Fruit fly (Drosophila melanogaster) whole organism, embryonic: ENCODE data around the gene CG9008.
A peak's percentile ranks its signal among the peaks of the same experiment; 100 is the strongest.

Source experiments
- Antp ChIP-seq: fragments of 200-800 bp; sonication (Bioruptor generic); optimal IDR thresholded peaks from 3 replicates; lab custom pipeline; 2016; ENCODE audit warnings: missing biosample characterization, missing genetic modification characterization
- Awh ChIP-seq: fragments of 200-800 bp; sonication (Bioruptor generic); IDR thresholded peaks from 2 replicates; pipeline ENCODE4, ENCODE4 v1.3.6; 2022; ENCODE audit warnings: missing biosample characterization, missing genetic modification characterization
- BtbVII ChIP-seq: fragments of 200-800 bp; sonication (Bioruptor generic); optimal IDR thresholded peaks from 3 replicates; lab custom pipeline; 2017; ENCODE audit warnings: missing biosample characterization, mild to moderate bottlenecking, missing genetic modification characterization
- CG10274 ChIP-seq: fragments of 200-800 bp; sonication (Bioruptor generic); optimal IDR thresholded peaks from 3 replicates; lab custom pipeline; 2017; ENCODE audit warnings: missing biosample characterization, mild to moderate bottlenecking, missing genetic modification characterization
- CG11696 ChIP-seq: fragments of 200-800 bp; sonication (Bioruptor generic); IDR thresholded peaks from 2 replicates; pipeline ENCODE4 v1.3.6; 2022; ENCODE audit warnings: missing biosample characterization, missing genetic modification characterization
- CG12299 ChIP-seq: fragments of 200-800 bp; sonication (Bioruptor generic); optimal IDR thresholded peaks from 2 replicates; lab custom pipeline; 2018; ENCODE audit warnings: missing biosample characterization, mild to moderate bottlenecking, missing genetic modification characterization
- CG12744 ChIP-seq: fragments of 200-800 bp; sonication (Bioruptor generic); optimal IDR thresholded peaks from 2 replicates; lab custom pipeline; 2016; ENCODE audit warnings: missing biosample characterization, missing genetic modification characterization
- CG15269 ChIP-seq: fragments of 200-800 bp; sonication (Bioruptor generic); optimal IDR thresholded peaks from 2 replicates; lab custom pipeline; 2018; ENCODE audit warnings: missing biosample characterization, mild to moderate bottlenecking, missing genetic modification characterization, moderate library complexity
- CG17568 ChIP-seq: fragments of 200-800 bp; sonication (Bioruptor generic); optimal IDR thresholded peaks from 2 replicates; lab custom pipeline; 2018; ENCODE audit warnings: missing biosample characterization, mild to moderate bottlenecking, missing genetic modification characterization, moderate library complexity
- CG17802 ChIP-seq: fragments of 200-800 bp; sonication (Bioruptor generic); optimal IDR thresholded peaks from 2 replicates; lab custom pipeline; 2018; ENCODE audit warnings: missing biosample characterization, mild to moderate bottlenecking, missing genetic modification characterization, moderate library complexity
- CG17829 ChIP-seq: fragments of 200-800 bp; optimal IDR thresholded peaks from 2 replicates; lab custom pipeline; 2019; ENCODE audit warnings: missing biosample characterization, mild to moderate bottlenecking, missing genetic modification characterization, moderate library complexity
- CG4854 ChIP-seq: fragments of 200-800 bp; sonication (Bioruptor generic); optimal IDR thresholded peaks from 2 replicates; lab custom pipeline; 2016; ENCODE audit warnings: missing biosample characterization, missing genetic modification characterization, inconsistent platforms
- CG7987 ChIP-seq: fragments of 200-800 bp; sonication (Bioruptor generic); optimal IDR thresholded peaks from 2 replicates; lab custom pipeline; 2018; ENCODE audit warnings: missing biosample characterization, mild to moderate bottlenecking, missing genetic modification characterization, moderate library complexity
- CG8478 ChIP-seq: fragments of >200 bp; optimal IDR thresholded peaks from 2 replicates; lab custom pipeline; 2018
- CG9215 ChIP-seq: fragments of 200-800 bp; sonication (Bioruptor generic); IDR thresholded peaks from 2 replicates; pipeline ENCODE4 v1.3.6; 2022; ENCODE audit warnings: missing biosample characterization, missing genetic modification characterization
- Camta ChIP-seq: fragments of 200-800 bp; sonication (Bioruptor generic); optimal IDR thresholded peaks from 2 replicates; lab custom pipeline; 2016; ENCODE audit warnings: missing biosample characterization, missing genetic modification characterization
- Chrac-16 ChIP-seq: fragments of 200-800 bp; sonication (Bioruptor generic); optimal IDR thresholded peaks from 3 replicates; lab custom pipeline; 2016; ENCODE audit warnings: missing biosample characterization, missing genetic modification characterization
- CkIIα-i1 ChIP-seq: fragments of 200-800 bp; sonication (Bioruptor generic); IDR thresholded peaks from 2 replicates; pipeline ENCODE4 v1.3.6; 2022; ENCODE audit warnings: missing biosample characterization, missing genetic modification characterization
- D19B ChIP-seq: fragments of 200-800 bp; sonication (Bioruptor generic); optimal IDR thresholded peaks from 2 replicates; lab custom pipeline; 2017; ENCODE audit warnings: missing biosample characterization, mild to moderate bottlenecking, missing genetic modification characterization
- Dref ChIP-seq: fragments of 200-800 bp; sonication (Bioruptor generic); IDR thresholded peaks from 2 replicates; pipeline ENCODE4 v1.3.6; 2022; ENCODE audit warnings: missing biosample characterization, missing genetic modification characterization
- Ets65A ChIP-seq: fragments of 200-800 bp; sonication (Bioruptor generic); peaks from one replicate; lab custom pipeline; 2016; ENCODE audit warnings: missing biosample characterization, missing genetic modification characterization
- Hand ChIP-seq: fragments of 200-800 bp; sonication (Bioruptor generic); optimal IDR thresholded peaks from 2 replicates; lab custom pipeline; 2017; ENCODE audit warnings: mild to moderate bottlenecking, missing biosample characterization, missing genetic modification reagents, missing genetic modification characterization
- Hmx ChIP-seq: fragments of 200-800 bp; sonication (Bioruptor generic); optimal IDR thresholded peaks from 2 replicates; lab custom pipeline; 2016; ENCODE audit warnings: missing biosample characterization, missing genetic modification characterization
- Hsf ChIP-seq: fragments of 200-800 bp; sonication (Bioruptor generic); optimal IDR thresholded peaks from 3 replicates; lab custom pipeline; 2016; ENCODE audit warnings: missing biosample characterization, missing genetic modification characterization
- Kr ChIP-seq: fragments of 200-800 bp; sonication (Bioruptor generic); optimal IDR thresholded peaks from 2 replicates; lab custom pipeline; 2017; ENCODE audit warnings: missing biosample characterization, mild to moderate bottlenecking, missing genetic modification characterization
- MTF-1 ChIP-seq: fragments of 200-800 bp; sonication (Bioruptor generic); optimal IDR thresholded peaks from 2 replicates; lab custom pipeline; 2018; ENCODE audit warnings: missing biosample characterization, mild to moderate bottlenecking, missing genetic modification characterization, borderline replicate concordance
- Mes4 ChIP-seq: fragments of 200-800 bp; sonication (Bioruptor generic); optimal IDR thresholded peaks from 2 replicates; lab custom pipeline; 2016; ENCODE audit warnings: missing biosample characterization, missing genetic modification characterization
- NK7.1 ChIP-seq: fragments of 200-800 bp; sonication (Bioruptor generic); optimal IDR thresholded peaks from 3 replicates; lab custom pipeline; 2016; ENCODE audit warnings: missing biosample characterization, missing genetic modification characterization
- Pdp1 ChIP-seq, 2 experiments: fragments of 200-800 bp; sonication (Bioruptor generic); optimal IDR thresholded peaks; 3 replicates each; lab custom pipeline; 2016; ENCODE audit warnings: missing biosample characterization in 2 of 2, missing genetic modification characterization in 2 of 2, mild to moderate bottlenecking in 1 of 2, moderate library complexity in 1 of 2
- Rx ChIP-seq: fragments of 200-800 bp; sonication (Bioruptor generic); IDR thresholded peaks from 2 replicates; pipeline ENCODE4 v1.3.6; 2022; ENCODE audit warnings: missing biosample characterization, missing genetic modification characterization
- ap ChIP-seq: fragments of 200-800 bp; sonication (Bioruptor generic); IDR thresholded peaks from 2 replicates; pipeline ENCODE4 v1.3.6; 2022; ENCODE audit warnings: missing biosample characterization, missing genetic modification characterization
- ato ChIP-seq: fragments of 200-800 bp; sonication (Bioruptor generic); IDR thresholded peaks from 2 replicates; pipeline ENCODE4 v1.3.6; 2022; ENCODE audit warnings: missing biosample characterization, missing genetic modification characterization; ENCODE audit not compliant: partially characterized antibody
- danr ChIP-seq: fragments of 200-800 bp; sonication (Bioruptor generic); IDR thresholded peaks from 2 replicates; pipeline ENCODE4 v1.3.6; 2022; ENCODE audit warnings: missing biosample characterization, missing genetic modification characterization
- fd102C ChIP-seq: fragments of 200-800 bp; sonication (Bioruptor generic); optimal IDR thresholded peaks from 2 replicates; lab custom pipeline; 2018; ENCODE audit warnings: missing biosample characterization, mild to moderate bottlenecking, missing genetic modification characterization, moderate library complexity
- ftz-f1 ChIP-seq: fragments of 200-800 bp; sonication (Bioruptor generic); optimal IDR thresholded peaks from 2 replicates; lab custom pipeline; 2016; ENCODE audit warnings: missing biosample characterization, missing genetic modification characterization
- h ChIP-seq: fragments of >200 bp; optimal IDR thresholded peaks from 2 replicates; lab custom pipeline; 2017
- hbn ChIP-seq: fragments of 200-800 bp; sonication (Bioruptor generic); IDR thresholded peaks from 2 replicates; pipeline ENCODE4 v1.3.6; 2022; ENCODE audit warnings: missing biosample characterization, missing genetic modification characterization; ENCODE audit not compliant: partially characterized antibody
- kah ChIP-seq: fragments of 200-800 bp; sonication (Bioruptor generic); optimal IDR thresholded peaks from 2 replicates; lab custom pipeline; 2018; ENCODE audit warnings: missing biosample characterization, mild to moderate bottlenecking, missing genetic modification characterization
- klu ChIP-seq: fragments of 200-800 bp; sonication (Bioruptor generic); IDR thresholded peaks from 2 replicates; pipeline ENCODE4 v1.3.6; 2022; ENCODE audit warnings: missing biosample characterization, missing genetic modification characterization
- kni ChIP-seq: fragments of 200-800 bp; sonication (Bioruptor generic); optimal IDR thresholded peaks from 3 replicates; lab custom pipeline; 2017; ENCODE audit warnings: mild to moderate bottlenecking, missing biosample characterization, missing genetic modification reagents, missing genetic modification characterization
- p53 ChIP-seq: fragments of 200-800 bp; sonication (Bioruptor generic); optimal IDR thresholded peaks from 2 replicates; lab custom pipeline; 2016; ENCODE audit warnings: missing biosample characterization, missing genetic modification characterization
- pita ChIP-seq: fragments of 200-800 bp; sonication (Bioruptor generic); optimal IDR thresholded peaks from 2 replicates; lab custom pipeline; 2017; ENCODE audit warnings: missing biosample characterization, mild to moderate bottlenecking, missing genetic modification characterization
- sna ChIP-seq: fragments of 200-800 bp; sonication (Bioruptor generic); IDR thresholded peaks from 2 replicates; pipeline ENCODE4 v1.3.6; 2022; ENCODE audit warnings: missing biosample characterization, missing genetic modification characterization; ENCODE audit not compliant: partially characterized antibody
- tio ChIP-seq: fragments of 200-800 bp; sonication (Bioruptor generic); optimal IDR thresholded peaks from 2 replicates; lab custom pipeline; 2017; ENCODE audit warnings: missing biosample characterization, missing genetic modification characterization, inconsistent platforms
- tll ChIP-seq, 2 experiments: fragments of 200-800 bp in 1 of 2; fragments of >200 bp in 1 of 2; sonication (Bioruptor generic) in 1 of 2; optimal IDR thresholded peaks; 2 replicates each; lab custom pipeline; 2017 to 2019; ENCODE audit warnings: missing biosample characterization in 2 of 2, missing genetic modification characterization in 2 of 2, mild to moderate bottlenecking in 1 of 2, moderate library complexity in 1 of 2
- tna ChIP-seq: fragments of 200-800 bp; sonication (Bioruptor generic); IDR thresholded peaks from 2 replicates; pipeline ENCODE4 v1.3.6; 2022; ENCODE audit warnings: missing biosample characterization, missing genetic modification characterization; ENCODE audit not compliant: partially characterized antibody
- trem ChIP-seq: fragments of 200-800 bp; optimal IDR thresholded peaks from 3 replicates; lab custom pipeline; 2019; ENCODE audit warnings: missing biosample characterization, mild to moderate bottlenecking, missing genetic modification characterization, moderate library complexity
- tup ChIP-seq: fragments of 200-800 bp; sonication (Bioruptor generic); optimal IDR thresholded peaks from 2 replicates; lab custom pipeline; 2016; ENCODE audit warnings: missing biosample characterization, mild to moderate bottlenecking, missing genetic modification characterization, moderate library complexity
- wek ChIP-seq: fragments of 200-800 bp; sonication (Bioruptor generic); optimal IDR thresholded peaks from 3 replicates; lab custom pipeline; 2018; ENCODE audit warnings: missing biosample characterization, mild to moderate bottlenecking, missing genetic modification characterization, moderate library complexity

CG9008 gene

DNA sequence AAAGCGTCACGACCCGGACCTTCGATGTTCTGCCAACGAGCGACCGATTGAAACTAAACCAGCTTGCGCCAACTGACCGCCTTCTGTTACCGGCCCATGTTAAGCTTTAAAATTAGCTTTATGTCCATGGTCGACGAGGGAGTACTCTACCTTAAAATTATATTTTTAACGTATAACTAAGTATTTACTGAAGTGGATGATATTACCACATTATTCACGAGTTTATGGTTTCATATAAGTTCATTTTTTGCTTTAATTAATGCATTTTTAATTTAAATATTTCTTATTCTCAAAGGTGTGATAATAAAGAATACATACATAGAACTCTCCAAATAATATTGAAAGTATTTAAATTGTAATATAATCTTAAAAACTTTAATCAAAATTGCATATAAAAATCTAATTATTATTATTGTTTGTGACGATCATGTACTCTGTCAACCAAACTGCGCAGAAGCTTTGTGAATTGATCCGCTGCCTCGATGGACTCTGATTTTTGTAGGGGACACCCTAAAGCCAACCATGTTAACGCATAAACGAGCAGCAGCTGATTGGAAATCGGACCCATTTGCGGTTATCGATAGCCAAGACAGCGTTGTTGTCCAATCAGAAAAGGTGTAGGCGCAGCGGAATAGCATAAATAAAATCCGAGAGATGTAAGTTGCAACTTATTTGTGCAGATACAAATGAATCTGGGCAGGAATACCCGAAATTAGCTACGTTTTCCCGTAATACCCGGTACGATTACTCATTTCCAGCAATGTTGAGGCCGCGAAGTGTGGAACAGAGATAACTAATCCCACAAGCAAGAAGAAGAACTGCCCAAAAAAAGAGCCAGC, at the start of gene CG9008, which contains the start of gene p38b (continued):
- TF ChIP-seq Hsf (GFP tag; lab: Kevin White, UChicago) (peak; percentile 47), Chrac-16 (peak; percentile 47), fd102C (GFP tag; lab: Kevin White, UChicago) (no peak), h (lab: Kevin White, UChicago) (no peak), CG11696 (GFP tag; lab: Robert Waterston, UW) (no peak), D19B (GFP tag; lab: Kevin White, UChicago) (peak; percentile 77), Hmx (no peak), Dref (peak; percentile 83), ato (GFP tag; lab: Robert Waterston, UW) (0 out of 2 replicates have a peak, but pooled peaks have one; percentile 40), pita (GFP tag; lab: Kevin White, UChicago) (no peak), kni (GFP tag; lab: Kevin White, UChicago) (no peak), hbn (GFP tag; lab: Robert Waterston, UW) (no peak), Pdp1 (GFP tag; optimal IDR thresholded peaks at IDR 0.05; lab: Kevin White, UChicago) (peak in 1 of 2 experiments; percentile 48), Rx (GFP tag; lab: Robert Waterston, UW) (no peak), klu (GFP tag; lab: Robert Waterston, UW) (peak; percentile 60; the same call in 1 of the 2 replicates), CG10274 (GFP tag; lab: Kevin White, UChicago) (peak; percentile 90), tna (GFP tag; lab: Robert Waterston, UW) (peak; percentile 45), sna (GFP tag; lab: Robert Waterston, UW) (no peak), Kr (no peak), CG17829 (tag; lab: Kevin White, UChicago) (peak; percentile 88), CG17568 (GFP tag; lab: Kevin White, UChicago) (no peak), CG15269 (tag; lab: Kevin White, UChicago) (peak; percentile 87), danr (GFP tag; lab: Robert Waterston, UW) (peak; percentile 9; the same call in 1 of the 2 replicates), CG8478 (lab: Kevin White, UChicago) (no peak), CkIIα-i1 (GFP tag; lab: Robert Waterston, UW) (no peak), Hand (peak; percentile 74), Mes4 (GFP tag; lab: Kevin White, UChicago) (no peak), p53 (no peak), CG7987 (no peak), trem (peak; percentile 53), tio (GFP tag; lab: Kevin White, UChicago) (no peak), CG4854 (peak; percentile 35), Ets65A (GFP tag; lab: Kevin White, UChicago) (peak; percentile 92), ap (GFP tag; lab: Robert Waterston, UW) (no peak; the same call in 1 of the 2 replicates), NK7.1 (GFP tag; lab: Kevin White, UChicago) (no peak), CG12744 (no peak), CG17802 (tag; lab: Kevin White, UChicago) (no peak), tll (GFP tag; optimal IDR thresholded peaks at IDR 0.05; lab: Kevin White, UChicago) (no peak), CG12299 (tag; lab: Kevin White, UChicago) (peak; percentile 69), ftz-f1 (GFP tag; lab: Kevin White, UChicago) (no peak), MTF-1 (GFP tag; lab: Kevin White, UChicago) (no peak), Antp (GFP tag; lab: Kevin White, UChicago) (peak; percentile 8), BtbVII (GFP tag; lab: Kevin White, UChicago) (peak; percentile 80), wek (GFP tag; lab: Kevin White, UChicago) (peak; percentile 52), tup (peak; percentile 33), Awh (GFP tag; lab: Robert Waterston, UW) (0 out of 2 replicates have a peak, but pooled peaks have one; percentile 38), CG9215 (peak; percentile 56), Camta (GFP tag; lab: Kevin White, UChicago) (no peak), kah (peak; percentile 59)
